Worm (Caenorhabditis elegans): ENCODE measurements around the gene F35D2.1.

DNA sequence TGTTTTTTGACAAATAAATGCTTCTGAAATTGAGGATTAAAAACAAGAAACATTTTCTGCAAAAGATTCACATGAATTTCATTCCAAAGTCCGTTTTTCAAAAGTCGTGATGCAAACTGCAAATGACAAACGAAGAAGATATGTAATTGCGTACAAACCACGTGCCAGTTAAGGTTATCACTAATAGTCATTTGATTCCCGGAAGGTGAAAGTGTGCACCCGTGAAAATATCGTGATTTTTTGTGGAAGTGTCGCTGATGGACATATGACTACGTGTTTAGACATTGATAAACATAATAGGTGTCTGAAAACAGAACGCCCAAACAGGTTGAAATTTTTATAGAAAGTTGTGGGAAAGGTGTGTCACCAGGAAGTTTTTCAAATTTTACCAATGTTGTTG is 47.5 kb upstream of the F35D2.1 start:
- no peak for TF ChIP-seq ama-1 (optimal IDR thresholded peaks at IDR 0.05)
- no peak for TF ChIP-seq tbx-37 (GFP tag; conservative IDR thresholded peaks at IDR 0.05)
- TF ChIP-seq tbx-11 (GFP tag; IDR thresholded peaks at IDR 0.05): no peak
- TF ChIP-seq sea-1 (GFP tag; conservative IDR thresholded peaks at IDR 0.05): no peak
- no peak for TF ChIP-seq ceh-13 (GFP tag; optimal IDR thresholded peaks at IDR 0.05)
- no peak for TF ChIP-seq ets-7 (tag; optimal IDR thresholded peaks at IDR 0.05)
- no peak for TF ChIP-seq pes-1 (GFP tag; IDR thresholded peaks at IDR 0.05)
- TF ChIP-seq hnd-1 (tag; optimal IDR thresholded peaks at IDR 0.05): no peak
- TF ChIP-seq ceh-36 (tag; optimal IDR thresholded peaks at IDR 0.05): no peak
- no peak for TF ChIP-seq hmg-4 (GFP tag; optimal IDR thresholded peaks at IDR 0.05)
- no peak for TF ChIP-seq flt-1 (GFP tag; IDR thresholded peaks at IDR 0.05)

Measured in whole organism, early embryonic.